Worm (Caenorhabditis elegans): Measurements from ENCODE around the gene Y54G9A.7.

Gene Y54G9A.7

DNA sequence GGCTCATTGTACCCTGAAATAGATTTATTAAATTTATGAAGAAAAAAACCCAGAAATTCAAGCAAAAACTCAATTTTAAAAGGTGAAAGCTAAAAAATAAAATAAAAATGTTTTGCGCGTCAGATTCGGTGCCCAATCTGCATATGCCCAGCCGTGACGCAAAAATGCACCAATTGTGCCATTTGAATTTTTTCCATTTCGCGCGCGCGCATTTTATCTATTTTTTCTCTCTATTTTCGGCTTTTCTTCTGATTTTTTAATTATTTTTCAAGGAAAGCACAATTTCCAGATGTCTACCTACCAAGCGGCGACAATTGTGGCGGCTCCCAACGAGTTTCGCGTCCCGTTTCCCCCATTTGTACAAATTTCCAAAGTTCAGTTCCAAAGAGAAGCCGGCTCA, at the start of gene Y54G9A.7, which contains the start of gene bub-3:
Gene Y54G9A.7, minus strand, starts transcription at position 7 of the 400 bp plus-strand sequence.
Gene bub-3, plus strand, starts transcription at position 270 of the 400 bp plus-strand sequence.
- TF ChIP-seq ztf-1 (GFP tag; conservative IDR thresholded peaks at IDR 0.05) (no peak), unc-62 (GFP tag; optimal IDR thresholded peaks at IDR 0.05) (no peak), nhr-129 (tag; optimal IDR thresholded peaks at IDR 0.05) (no peak), lin-39 (tag; optimal IDR thresholded peaks at IDR 0.05) (no peak), egl-27 (tag; optimal IDR thresholded peaks at IDR 0.05) (no peak), unc-55 (GFP tag; optimal IDR thresholded peaks at IDR 0.05) (peak; percentile 48), lsy-2 (tag; optimal IDR thresholded peaks at IDR 0.05) (peak in 1 of 2 experiments; percentile 13), gmeb-1 (tag; optimal IDR thresholded peaks at IDR 0.05) (peak; percentile 48), ama-1 (optimal IDR thresholded peaks at IDR 0.05) (no peak), nhr-77 (tag; optimal IDR thresholded peaks at IDR 0.05) (no peak)

DNA sequence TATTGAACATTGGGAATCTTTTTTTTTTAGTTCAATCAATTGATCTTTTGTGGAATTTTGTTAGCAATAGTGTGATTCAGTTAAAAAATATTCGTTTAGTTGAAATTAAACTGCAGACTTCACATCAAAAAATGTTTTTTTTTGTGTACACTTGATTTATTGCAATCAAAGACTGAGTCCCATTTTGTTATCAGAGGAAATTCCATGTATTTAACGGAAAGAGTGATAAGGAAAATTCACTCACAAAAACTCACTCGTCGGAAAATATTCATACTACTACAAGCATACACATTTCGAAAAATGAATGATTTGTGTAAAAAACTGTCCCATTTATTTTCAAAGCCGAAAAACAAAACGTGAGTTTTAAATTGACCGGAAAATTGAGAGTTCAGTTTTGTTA, 45.7 kb upstream of the Y54G9A.7 start, which contains the start of gene C01B9.1:
Gene C01B9.1, plus strand, starts transcription at position 241 of the 400 bp plus-strand sequence.
- TF ChIP-seq unc-62 (GFP tag; optimal IDR thresholded peaks at IDR 0.05) = no peak
- TF ChIP-seq elt-3 (tag; optimal IDR thresholded peaks at IDR 0.05) = no peak
- peak; percentile 57 for TF ChIP-seq fos-1 (tag; optimal IDR thresholded peaks at IDR 0.05)
- no peak for TF ChIP-seq ceh-82 (tag; optimal IDR thresholded peaks at IDR 0.05)

DNA sequence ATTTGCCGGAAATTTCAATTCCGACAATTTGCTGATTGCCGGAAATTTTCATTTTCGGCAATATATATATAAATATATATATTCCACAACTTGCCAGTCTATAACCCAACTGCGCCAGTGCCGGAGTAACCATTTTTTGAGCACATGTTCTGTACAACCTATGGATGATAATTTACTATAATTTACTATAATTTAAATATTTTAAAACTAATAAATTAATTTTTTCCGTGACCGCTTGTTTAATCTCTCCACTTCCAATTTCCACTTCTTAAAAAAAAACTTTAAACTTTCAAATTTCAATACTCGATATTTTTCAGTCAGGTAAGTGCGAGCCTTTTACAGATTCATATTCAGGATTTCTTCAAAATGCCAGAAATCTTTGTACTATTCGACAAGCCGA, 40.4 kb upstream of the Y54G9A.7 start, which contains the start of gene arrd-12:
Gene arrd-12, plus strand, starts transcription at position 301 of the 400 bp plus-strand sequence.
- no peak for TF ChIP-seq nhr-129 (tag; optimal IDR thresholded peaks at IDR 0.05)
- TF ChIP-seq unc-62 (GFP tag; optimal IDR thresholded peaks at IDR 0.05) = no peak
- no peak for TF ChIP-seq mab-5 (tag; optimal IDR thresholded peaks at IDR 0.05)
- no peak for TF ChIP-seq nhr-6 (tag; optimal IDR thresholded peaks at IDR 0.05)
- TF ChIP-seq blmp-1 (tag; optimal IDR thresholded peaks at IDR 0.05; ENCODE audit: insufficient read depth) = no peak

DNA sequence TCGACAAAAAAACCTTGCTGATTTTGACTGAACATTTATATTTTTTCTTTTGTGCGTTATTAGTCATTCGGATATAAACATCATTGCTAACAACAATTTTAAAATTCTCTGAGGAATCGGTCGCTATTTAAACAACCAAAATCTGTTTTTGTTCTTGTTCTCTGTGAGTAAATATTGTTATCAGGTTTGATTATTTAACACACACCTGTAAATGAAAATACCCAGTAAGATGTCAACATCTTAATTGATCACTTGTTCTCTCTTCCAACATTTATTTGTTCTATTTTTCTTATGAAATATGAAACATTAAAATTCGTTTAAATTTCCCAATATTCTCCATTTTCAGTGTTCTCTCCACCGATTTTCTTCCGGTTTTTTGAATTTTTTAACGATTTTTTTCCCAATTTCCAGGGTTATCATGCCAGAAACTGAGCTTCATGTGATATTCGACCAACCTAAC, 37.4 kb upstream of the Y54G9A.7 start, which contains the start of gene arrd-11:
Gene arrd-11, plus strand, starts transcription at position 410 of the 460 bp plus-strand sequence.
- TF ChIP-seq mbf-1 (tag; optimal IDR thresholded peaks at IDR 0.05) (no peak), ama-1 (optimal IDR thresholded peaks at IDR 0.05) (no peak), sma-9 (GFP tag; optimal IDR thresholded peaks at IDR 0.05) (no peak), sma-9 (tag; optimal IDR thresholded peaks at IDR 0.05) (no peak), elt-1 (tag; optimal IDR thresholded peaks at IDR 0.05) (no peak), nhr-77 (tag; optimal IDR thresholded peaks at IDR 0.05) (no peak), sem-4 (tag; optimal IDR thresholded peaks at IDR 0.05) (no peak), ztf-4 (tag; optimal IDR thresholded peaks at IDR 0.05) (no peak), nhr-11 (tag; optimal IDR thresholded peaks at IDR 0.05) (no peak), nhr-21 (tag; optimal IDR thresholded peaks at IDR 0.05) (no peak), unc-62 (GFP tag; optimal IDR thresholded peaks at IDR 0.05) (no peak), zag-1 (tag; optimal IDR thresholded peaks at IDR 0.05) (no peak), nhr-12 (tag; optimal IDR thresholded peaks at IDR 0.05) (no peak), snpc-4 (tag; optimal IDR thresholded peaks at IDR 0.05) (no peak), nhr-23 (tag; optimal IDR thresholded peaks at IDR 0.05) (no peak), mdl-1 (tag; optimal IDR thresholded peaks at IDR 0.05) (no peak)

DNA sequence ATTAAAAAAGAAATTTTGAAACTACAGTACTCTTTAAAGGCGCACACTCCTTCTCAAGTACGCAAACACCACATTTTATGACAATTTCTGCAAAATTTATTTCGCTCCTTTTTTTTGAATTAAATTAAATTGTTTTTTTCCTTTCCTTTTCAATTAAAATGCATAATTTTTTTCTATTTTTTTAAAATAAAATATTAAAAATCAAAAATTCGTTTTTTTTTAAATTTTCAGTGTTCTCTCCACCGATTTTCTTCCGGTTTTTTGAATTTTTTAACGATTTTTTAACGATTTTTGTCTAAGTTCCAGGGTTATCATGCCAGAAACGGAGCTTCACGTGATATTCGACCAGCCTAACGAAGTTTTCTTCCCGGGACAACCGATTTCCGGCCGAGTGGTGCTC, 32.5 kb upstream of the Y54G9A.7 start, which contains the start of gene arrd-13:
Gene arrd-13, plus strand, starts transcription at position 301 of the 400 bp plus-strand sequence.
- TF ChIP-seq alr-1 (tag; optimal IDR thresholded peaks at IDR 0.05) (no peak), egl-27 (tag; optimal IDR thresholded peaks at IDR 0.05) (no peak), nhr-23 (tag; optimal IDR thresholded peaks at IDR 0.05) (no peak), fos-1 (tag; optimal IDR thresholded peaks at IDR 0.05) (no peak), nhr-12 (tag; optimal IDR thresholded peaks at IDR 0.05) (no peak), aly-2 (tag; optimal IDR thresholded peaks at IDR 0.05) (no peak)

DNA sequence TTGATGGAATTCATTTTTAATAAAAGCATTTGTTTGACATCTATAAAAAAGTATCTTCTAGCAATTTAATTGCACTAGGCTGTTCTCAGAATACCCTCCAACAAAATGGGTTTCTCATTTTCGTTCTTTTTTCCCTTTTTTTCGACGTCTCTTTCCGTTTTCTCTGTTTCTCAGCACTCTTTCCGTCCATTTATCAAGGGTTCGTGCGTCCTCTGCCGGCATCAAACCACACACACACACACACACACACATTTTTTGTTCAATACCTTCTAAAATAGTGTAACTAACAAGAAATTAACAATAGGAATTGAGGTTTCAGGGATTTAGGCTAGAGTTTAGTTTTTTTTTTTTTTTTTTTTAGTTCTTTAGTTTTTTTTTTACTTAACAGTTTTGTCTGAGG, 30.6 kb upstream of the Y54G9A.7 start:
- TF ChIP-seq sem-4 (tag; optimal IDR thresholded peaks at IDR 0.05) (peak; percentile 7), snpc-4 (tag; optimal IDR thresholded peaks at IDR 0.05) (no peak), zag-1 (tag; optimal IDR thresholded peaks at IDR 0.05) (peak; percentile 35), sma-9 (GFP tag; optimal IDR thresholded peaks at IDR 0.05) (peak; percentile 1), sma-9 (tag; optimal IDR thresholded peaks at IDR 0.05) (no peak), lsy-2 (tag; optimal IDR thresholded peaks at IDR 0.05) (peak in 1 of 2 experiments; percentile 38), peb-1 (tag; optimal IDR thresholded peaks at IDR 0.05) (no peak), C34F6.9 (tag; optimal IDR thresholded peaks at IDR 0.05) (peak; percentile 46), nhr-25 (tag; optimal IDR thresholded peaks at IDR 0.05) (peak; percentile 20), unc-39 (tag; optimal IDR thresholded peaks at IDR 0.05) (no peak), unc-55 (GFP tag; optimal IDR thresholded peaks at IDR 0.05) (peak; percentile 35)

Measured in whole organism, L2 larva.